Worm (Caenorhabditis elegans): ENCODE data around the gene Y56A3A.7.

Gene Y56A3A.7

DNA sequence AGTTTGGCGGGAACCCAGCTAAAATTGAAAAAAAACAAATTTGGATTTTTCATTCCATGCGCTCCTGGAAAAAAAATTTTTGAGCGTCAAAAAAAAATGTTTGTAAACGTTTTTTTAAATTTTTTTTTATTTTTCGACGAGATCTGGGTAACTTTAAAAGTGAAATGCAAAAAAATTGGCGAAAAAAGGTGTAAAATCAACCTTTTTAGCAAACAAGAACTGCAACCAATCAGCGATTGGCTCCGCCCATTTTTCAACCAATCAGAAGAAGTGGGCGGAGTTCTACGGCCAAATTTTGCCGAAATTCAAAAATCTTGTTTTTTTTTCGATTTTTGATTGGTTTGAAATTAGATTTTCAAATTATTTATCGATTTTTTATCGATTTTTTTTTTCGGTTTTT lies 51.3 kb downstream of the Y56A3A.7 start:
- TF ChIP-seq nfyb-1 (GFP tag; IDR thresholded peaks at IDR 0.05) (peak; percentile 71; the same call in 1 of the 2 replicates), die-1 (tag; optimal IDR thresholded peaks at IDR 0.05) (no peak)

- TF ChIP-seq rcor-1 (GFP tag; IDR thresholded peaks at IDR 0.05) (no peak), nfya-2 (GFP tag; IDR thresholded peaks at IDR 0.05) (no peak), F23B12.7 (tag; optimal IDR thresholded peaks at IDR 0.05; ENCODE audit: insufficient read depth) (no peak), tlf-1 (GFP tag; optimal IDR thresholded peaks at IDR 0.05) (no peak), madf-8 (GFP tag; conservative IDR thresholded peaks at IDR 0.05) (no peak), B0261.1 (tag; optimal IDR thresholded peaks at IDR 0.05) (no peak)
Measured at ce11 chrIII:11892939-11893338, 53.9 kb downstream of the Y56A3A.7 start, which contains the start of gene Y56A3A.41. Gene Y56A3A.41 (minus strand): TSS chrIII:11893039.

DNA sequence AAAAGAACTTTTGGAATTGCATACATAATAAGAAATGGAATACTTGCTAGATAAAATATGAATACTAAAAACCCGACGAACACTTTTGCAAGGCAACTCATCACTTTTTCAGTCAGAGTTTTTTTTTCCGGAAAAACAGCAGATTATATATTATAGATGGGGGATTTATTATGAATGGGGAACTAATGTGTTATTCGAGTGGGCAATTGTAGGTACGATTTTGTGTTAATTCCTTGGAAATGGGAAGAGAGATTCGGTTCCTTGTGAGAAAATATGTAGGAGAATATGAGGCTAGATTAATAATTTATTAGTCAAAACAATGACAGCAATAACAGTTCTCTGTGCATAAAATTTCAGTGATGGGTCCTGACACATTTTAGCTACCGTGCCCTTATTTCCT lies 55.5 kb downstream of the Y56A3A.7 start, which contains the start of gene faah-5:
Gene faah-5 (minus strand): TSS at position 101 of the 400 bp plus-strand sequence.
- TF ChIP-seq ztf-26 (tag; optimal IDR thresholded peaks at IDR 0.05) (no peak), T26A5.8 (tag; optimal IDR thresholded peaks at IDR 0.05) (no peak), akir-1 (GFP tag; optimal IDR thresholded peaks at IDR 0.05) (no peak), repo-1 (tag; optimal IDR thresholded peaks at IDR 0.05) (no peak), egl-18 (GFP tag; IDR thresholded peaks at IDR 0.05) (no peak), efl-1 (GFP tag; optimal IDR thresholded peaks at IDR 0.05) (no peak), snpc-1.3 (tag; optimal IDR thresholded peaks at IDR 0.05; ENCODE audit: insufficient read depth) (no peak), T07F8.4 (tag; optimal IDR thresholded peaks at IDR 0.05) (no peak), madf-8 (GFP tag; conservative IDR thresholded peaks at IDR 0.05) (no peak), F52B5.7 (tag; optimal IDR thresholded peaks at IDR 0.05) (no peak)
